Worm (Caenorhabditis elegans) whole organism, late embryonic: ENCODE results near the gene W02B3.7.

ENCODE experiments used
- F13H6.1 ChIP-seq: sonication (generic microtip); optimal IDR thresholded peaks from 2 replicates; lab custom pipeline; 2016; ENCODE audit warnings: missing genetic modification characterization, missing compliant biosample characterization
- K09A11.1 ChIP-seq: sonication (generic microtip); optimal IDR thresholded peaks from 2 replicates; lab custom pipeline; 2017; ENCODE audit warnings: antibody characterized with exemption, mild to moderate bottlenecking, missing genetic modification characterization, missing compliant biosample characterization; ENCODE audit not compliant: insufficient read depth
- Y22D7AL.16 ChIP-seq: sonication (generic microtip); optimal IDR thresholded peaks from 2 replicates; lab custom pipeline; 2016; ENCODE audit warnings: missing genetic modification characterization, missing compliant biosample characterization
- ahr-1 ChIP-seq: sonication (generic microtip); optimal IDR thresholded peaks from 2 replicates; lab custom pipeline; 2016; ENCODE audit warnings: missing genetic modification characterization, missing compliant biosample characterization
- ceh-14 ChIP-seq: sonication (generic microtip); optimal IDR thresholded peaks from 2 replicates; lab custom pipeline; 2016; ENCODE audit warnings: missing genotype, missing genetic modification characterization, missing compliant biosample characterization
- ceh-24 ChIP-seq: sonication (generic microtip); optimal IDR thresholded peaks from 2 replicates; lab custom pipeline; 2016; ENCODE audit warnings: mild to moderate bottlenecking, missing genetic modification characterization, missing compliant biosample characterization
- ceh-30 ChIP-seq: fragments of 150-350 bp; optimal IDR thresholded peaks from 2 replicates; lab custom pipeline; 2014; ENCODE audit warnings: missing biosample characterization, missing genetic modification characterization
- ceh-45 ChIP-seq: fragments of 200-800 bp; sonication (Bioruptor generic); IDR thresholded peaks from 2 replicates; pipeline ENCODE4 v1.3.6; 2022; ENCODE audit warnings: missing genetic modification reagents, missing genetic modification characterization, missing compliant biosample characterization
- ceh-48 ChIP-seq: sonication (generic microtip); optimal IDR thresholded peaks from 2 replicates; lab custom pipeline; 2016; ENCODE audit warnings: missing genetic modification characterization, inconsistent platforms, missing compliant biosample characterization
- ceh-6 ChIP-seq: fragments of 200-800 bp; sonication (Bioruptor generic); optimal IDR thresholded peaks from 2 replicates; lab custom pipeline; 2018; ENCODE audit warnings: mild to moderate bottlenecking, missing genetic modification characterization, missing compliant biosample characterization
- ceh-9 ChIP-seq: sonication (generic microtip); optimal IDR thresholded peaks from 2 replicates; lab custom pipeline; 2016; ENCODE audit warnings: mild to moderate bottlenecking, missing genetic modification characterization, inconsistent platforms, missing compliant biosample characterization
- dmd-4 ChIP-seq: sonication (generic microtip); optimal IDR thresholded peaks from 2 replicates; lab custom pipeline; 2016; ENCODE audit warnings: borderline replicate concordance, missing genetic modification characterization, missing compliant biosample characterization
- gmeb-2 ChIP-seq: sonication (generic microtip); optimal IDR thresholded peaks from 2 replicates; lab custom pipeline; 2016; ENCODE audit warnings: missing genetic modification characterization, inconsistent platforms, missing compliant biosample characterization
- hlh-15 ChIP-seq: sonication (generic microtip); optimal IDR thresholded peaks from 2 replicates; lab custom pipeline; 2016; ENCODE audit warnings: missing genetic modification characterization, missing compliant biosample characterization
- lim-6 ChIP-seq: sonication (generic microtip); optimal IDR thresholded peaks from 2 replicates; lab custom pipeline; 2016; ENCODE audit warnings: missing genetic modification characterization, missing compliant biosample characterization
- lin-11 ChIP-seq: fragments of 200-800 bp; sonication (Bioruptor generic); optimal IDR thresholded peaks from 2 replicates; lab custom pipeline; 2018; ENCODE audit warnings: mild to moderate bottlenecking, missing genetic modification characterization, missing compliant biosample characterization
- madf-2 ChIP-seq: sonication (generic microtip); optimal IDR thresholded peaks from 2 replicates; lab custom pipeline; 2017; ENCODE audit warnings: missing genetic modification characterization, missing compliant biosample characterization
- nhr-11 ChIP-seq: fragments of 150-350 bp; optimal IDR thresholded peaks from 2 replicates; lab custom pipeline; 2014; ENCODE audit warnings: missing biosample characterization, missing genetic modification characterization
- npax-4 ChIP-seq: sonication (generic microtip); optimal IDR thresholded peaks from 2 replicates; lab custom pipeline; 2016; ENCODE audit warnings: missing genetic modification characterization, missing compliant biosample characterization
- pha-4 ChIP-seq: fragments of 150-350 bp; optimal IDR thresholded peaks from 2 replicates; lab custom pipeline; 2018; ENCODE audit warnings: missing biosample characterization, missing genetic modification reagents, missing genetic modification characterization
- pqm-1 ChIP-seq: sonication (generic microtip); optimal IDR thresholded peaks from 2 replicates; lab custom pipeline; 2016; ENCODE audit warnings: missing genetic modification characterization, missing compliant biosample characterization
- ref-2 ChIP-seq: sonication (generic microtip); optimal IDR thresholded peaks from 2 replicates; lab custom pipeline; 2016; ENCODE audit warnings: missing genetic modification characterization, missing compliant biosample characterization
- unc-3 ChIP-seq, 2 experiments: fragments of 200-800 bp in 1 of 2; sonication (Bioruptor generic) in 1 of 2; sonication (generic microtip) in 1 of 2; conservative IDR thresholded peaks in 1 of 2; optimal IDR thresholded peaks in 1 of 2; 2 replicates each; pipeline versions ENCODE4 v1.3.6 to Lab custom; 2016 to 2022; ENCODE audit warnings: missing compliant biosample characterization in 2 of 2, missing genetic modification characterization in 2 of 2, missing genetic modification reagents in 1 of 2
- unc-42 ChIP-seq: sonication (generic microtip); optimal IDR thresholded peaks from 2 replicates; lab custom pipeline; 2016; ENCODE audit warnings: missing genotype, missing genetic modification characterization, missing compliant biosample characterization
- zip-5 ChIP-seq: sonication (generic microtip); optimal IDR thresholded peaks from 2 replicates; lab custom pipeline; 2016; ENCODE audit warnings: missing genetic modification characterization, missing compliant biosample characterization
- ztf-16 ChIP-seq: sonication (generic microtip); optimal IDR thresholded peaks from 2 replicates; lab custom pipeline; 2017; ENCODE audit warnings: missing genetic modification characterization, missing compliant biosample characterization

Gene W02B3.7

DNA sequence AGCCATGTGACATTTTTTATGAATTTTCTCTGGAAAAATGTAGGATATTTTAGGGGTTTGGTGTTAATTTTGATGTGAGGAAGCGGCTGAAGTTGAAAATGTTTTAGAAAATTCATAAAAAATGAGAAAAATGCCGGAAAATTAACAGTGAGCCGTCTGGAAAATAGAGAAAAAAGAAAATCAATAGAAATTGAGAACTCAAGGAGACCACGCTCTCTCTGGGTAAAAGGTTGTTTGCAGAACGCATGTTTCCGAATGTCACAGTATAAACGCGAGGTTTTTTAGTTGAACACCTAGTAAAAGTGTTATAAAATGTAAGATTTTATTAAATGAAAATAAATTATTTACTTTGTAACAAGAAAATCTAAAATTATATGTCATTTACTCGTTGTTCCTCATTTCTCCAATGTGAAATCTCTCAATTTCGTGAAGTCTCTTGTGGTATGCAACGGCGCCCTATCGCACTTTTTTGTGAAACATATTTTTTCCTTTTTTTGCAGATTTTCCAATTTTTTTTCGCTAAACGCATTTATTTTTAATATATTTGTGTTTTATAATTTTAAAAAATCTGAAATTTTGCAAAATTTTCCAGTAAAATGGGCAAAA, 51.5 kb downstream of the W02B3.7 start, which contains the start of the genes tag-266 and tag-267 (continued):
- TF ChIP-seq ceh-14 (tag; lab: Kevin White, UChicago) (peak; percentile 87), ceh-30 (tag; lab: Kevin White, UChicago) (no peak), F13H6.1 (tag; lab: Kevin White, UChicago) (peak; percentile 75), unc-42 (peak; percentile 66), nhr-11 (tag; lab: Kevin White, UChicago) (no peak), unc-3 (GFP tag; conservative IDR thresholded peaks at IDR 0.05; lab: Robert Waterston, UW) (peak; percentile 56; the same call in 1 of the 2 replicates), unc-3 (tag; optimal IDR thresholded peaks at IDR 0.05; lab: Kevin White, UChicago) (peak; percentile 93), ahr-1 (peak; percentile 94), ceh-24 (tag; lab: Kevin White, UChicago) (peak; percentile 42), pqm-1 (tag; lab: Kevin White, UChicago) (peak; percentile 95), lim-6 (tag; lab: Kevin White, UChicago) (peak; percentile 76), ztf-16 (peak; percentile 78), ceh-6 (GFP tag; lab: Kevin White, UChicago) (no peak), Y22D7AL.16 (tag; lab: Kevin White, UChicago) (peak; percentile 51), dmd-4 (tag; lab: Kevin White, UChicago) (no peak), hlh-15 (tag; lab: Kevin White, UChicago) (peak; percentile 87), madf-2 (tag; lab: Kevin White, UChicago) (peak; percentile 34), ceh-48 (tag; lab: Kevin White, UChicago) (peak; percentile 98), lin-11 (tag; lab: Kevin White, UChicago) (no peak), zip-5 (peak; percentile 98), pha-4 (tag; lab: Kevin White, UChicago) (no peak), ceh-9 (tag; lab: Kevin White, UChicago) (no peak), ceh-45 (GFP tag; lab: Robert Waterston, UW) (no peak), ref-2 (tag; lab: Kevin White, UChicago) (peak; percentile 95), gmeb-2 (tag; lab: Kevin White, UChicago) (peak; percentile 37)

DNA sequence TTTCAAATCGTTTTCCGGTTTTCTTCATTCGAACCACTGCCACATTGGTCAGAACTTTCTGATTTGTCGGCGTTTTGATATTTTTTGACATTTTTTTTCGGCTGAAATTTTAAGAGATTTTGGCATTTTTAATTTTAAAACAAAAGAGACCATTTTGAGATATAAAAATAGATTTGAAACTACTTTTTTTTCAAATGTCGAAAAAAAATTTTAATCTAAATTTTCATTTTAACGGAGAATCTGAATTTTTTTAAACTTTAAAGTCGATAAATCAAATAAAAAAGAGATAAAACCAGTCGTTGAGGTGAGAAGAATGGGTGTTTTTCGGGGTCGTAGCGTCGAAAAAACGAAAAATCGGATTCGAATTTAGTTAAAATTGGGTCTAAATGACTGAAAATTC, 53.5 kb downstream of the W02B3.7 start, which contains the start of gene sbds-1:
Gene sbds-1 (minus strand): TSS at position 101 of the 400 bp plus-strand sequence.
- TF ChIP-seq hlh-15 (tag; lab: Kevin White, UChicago) (no peak), ceh-30 (tag; lab: Kevin White, UChicago) (no peak), K09A11.1 (no peak), npax-4 (tag; lab: Kevin White, UChicago) (no peak)
